Fruit fly (Drosophila melanogaster) whole organism, embryonic: ENCODE results near the gene Sirt6.

Experiments used
- BEAF-32 ChIP-seq: fragments of 200-800 bp; sonication (Bioruptor generic); optimal IDR thresholded peaks from 3 replicates; lab custom pipeline; 2017; ENCODE audit warnings: missing biosample characterization, missing genetic modification characterization, mild to moderate bottlenecking, moderate library complexity, missing genetic modification reagents
- CG1024 ChIP-seq: fragments of 200-800 bp; sonication (Bioruptor generic); IDR thresholded peaks from 2 replicates; pipeline ENCODE4 v1.3.6; 2022; ENCODE audit warnings: missing biosample characterization, missing genetic modification characterization
- CG12104 ChIP-seq: fragments of 200-800 bp; sonication (Bioruptor generic); optimal IDR thresholded peaks from 3 replicates; lab custom pipeline; 2016; ENCODE audit warnings: missing biosample characterization, missing genetic modification characterization
- CG13624 ChIP-seq: fragments of 200-800 bp; sonication (Bioruptor generic); optimal IDR thresholded peaks from 2 replicates; lab custom pipeline; 2016; ENCODE audit warnings: missing biosample characterization, missing genetic modification characterization
- CG13775 ChIP-seq: fragments of 200-800 bp; sonication (Bioruptor generic); optimal IDR thresholded peaks from 3 replicates; lab custom pipeline; 2017; ENCODE audit warnings: missing biosample characterization, mild to moderate bottlenecking, missing genetic modification characterization
- CG1602 ChIP-seq: fragments of 200-800 bp; sonication (Bioruptor generic); optimal IDR thresholded peaks from 3 replicates; lab custom pipeline; 2016; ENCODE audit warnings: missing biosample characterization, missing genetic modification characterization
- CG1603 ChIP-seq: fragments of 200-800 bp; sonication (Bioruptor generic); optimal IDR thresholded peaks from 2 replicates; lab custom pipeline; 2019; ENCODE audit warnings: missing biosample characterization, mild to moderate bottlenecking, missing genetic modification characterization, moderate library complexity
- CG17186 ChIP-seq: fragments of 200-800 bp; sonication (Bioruptor generic); optimal IDR thresholded peaks from 3 replicates; lab custom pipeline; 2017; ENCODE audit warnings: missing biosample characterization, missing genetic modification reagents, missing genetic modification characterization
- CG17612 ChIP-seq: fragments of 200-800 bp; sonication (Bioruptor generic); IDR thresholded peaks from 2 replicates; pipeline ENCODE4 v1.3.6; 2022; ENCODE audit warnings: missing biosample characterization, missing genetic modification characterization
- CG2129 ChIP-seq: fragments of 200-800 bp; sonication (Bioruptor generic); IDR thresholded peaks from 2 replicates; pipeline ENCODE4 v1.3.6; 2022; ENCODE audit warnings: missing biosample characterization, missing genetic modification characterization; ENCODE audit not compliant: partially characterized antibody
- CG30431 ChIP-seq: fragments of 200-800 bp; sonication (Bioruptor generic); optimal IDR thresholded peaks from 2 replicates; lab custom pipeline; 2017; ENCODE audit warnings: missing biosample characterization, missing genetic modification characterization
- CG31388 ChIP-seq: fragments of 200-800 bp; sonication (Bioruptor generic); optimal IDR thresholded peaks from 2 replicates; lab custom pipeline; 2016; ENCODE audit warnings: missing biosample characterization, missing genetic modification characterization
- CG5245 ChIP-seq: fragments of 200-800 bp; sonication (Bioruptor generic); optimal IDR thresholded peaks from 3 replicates; lab custom pipeline; 2016; ENCODE audit warnings: missing biosample characterization, missing genetic modification characterization
- CG6254 ChIP-seq: fragments of 200-800 bp; sonication (Bioruptor generic); optimal IDR thresholded peaks from 3 replicates; lab custom pipeline; 2017; ENCODE audit warnings: mild to moderate bottlenecking, missing biosample characterization, missing genetic modification reagents, missing genetic modification characterization
- CG6272 ChIP-seq: fragments of 200-800 bp; sonication (Bioruptor generic); IDR thresholded peaks from 2 replicates; pipeline ENCODE4 v1.3.6; 2022; ENCODE audit warnings: missing biosample characterization, missing genetic modification characterization
- CG6791 ChIP-seq: fragments of 200-800 bp; sonication (Bioruptor generic); IDR thresholded peaks from 3 replicates; pipeline ENCODE4 v1.3.6; 2022; ENCODE audit warnings: missing biosample characterization, missing genetic modification characterization; ENCODE audit not compliant: partially characterized antibody
- CG8765 ChIP-seq: fragments of 200-800 bp; sonication (Bioruptor generic); IDR thresholded peaks from 2 replicates; pipeline ENCODE4 v1.3.6; 2022; ENCODE audit warnings: missing biosample characterization, missing genetic modification characterization
- Dp ChIP-seq: fragments of 200-800 bp; sonication (Bioruptor generic); optimal IDR thresholded peaks from 2 replicates; lab custom pipeline; 2018; ENCODE audit warnings: missing biosample characterization, mild to moderate bottlenecking, missing genetic modification characterization, moderate library complexity
- E2f1 ChIP-seq: fragments of 200-800 bp; sonication (Bioruptor generic); IDR thresholded peaks from 2 replicates; pipeline ENCODE4 v1.3.6; 2022; ENCODE audit warnings: missing biosample characterization, missing genetic modification characterization
- Gsc ChIP-seq: fragments of 200-800 bp; sonication (Bioruptor generic); IDR thresholded peaks from 2 replicates; pipeline ENCODE4 v1.3.6; 2022; ENCODE audit warnings: missing biosample characterization, missing genetic modification characterization
- H2.0 ChIP-seq: fragments of 200-800 bp; sonication (Bioruptor generic); IDR thresholded peaks from 2 replicates; pipeline ENCODE4 v1.3.6; 2022; ENCODE audit warnings: missing biosample characterization, missing genetic modification characterization
- Hand ChIP-seq: fragments of 200-800 bp; sonication (Bioruptor generic); optimal IDR thresholded peaks from 2 replicates; lab custom pipeline; 2017; ENCODE audit warnings: mild to moderate bottlenecking, missing biosample characterization, missing genetic modification reagents, missing genetic modification characterization
- Hr3 ChIP-seq: fragments of 200-800 bp; sonication (Bioruptor generic); optimal IDR thresholded peaks from 3 replicates; lab custom pipeline; 2016; ENCODE audit warnings: missing biosample characterization, missing genetic modification characterization
- Lim3 ChIP-seq: fragments of 200-800 bp; sonication (Bioruptor generic); IDR thresholded peaks from 2 replicates; pipeline ENCODE4 v1.3.6; 2022; ENCODE audit warnings: missing biosample characterization, missing genetic modification characterization
- MTF-1 ChIP-seq: fragments of 200-800 bp; sonication (Bioruptor generic); optimal IDR thresholded peaks from 2 replicates; lab custom pipeline; 2018; ENCODE audit warnings: missing biosample characterization, mild to moderate bottlenecking, missing genetic modification characterization, borderline replicate concordance
- Max ChIP-seq: fragments of 200-800 bp; sonication (Bioruptor generic); optimal IDR thresholded peaks from 2 replicates; lab custom pipeline; 2016; ENCODE audit warnings: missing biosample characterization, mild to moderate bottlenecking, missing genetic modification characterization
- Meics ChIP-seq: fragments of 200-800 bp; sonication (Bioruptor generic); optimal IDR thresholded peaks from 2 replicates; lab custom pipeline; 2017; ENCODE audit warnings: missing biosample characterization, mild to moderate bottlenecking, missing genetic modification characterization
- NK7.1 ChIP-seq: fragments of 200-800 bp; sonication (Bioruptor generic); optimal IDR thresholded peaks from 3 replicates; lab custom pipeline; 2016; ENCODE audit warnings: missing biosample characterization, missing genetic modification characterization
- Ravus ChIP-seq: fragments of 200-800 bp; sonication (Bioruptor generic); IDR thresholded peaks from 2 replicates; pipeline ENCODE4 v1.3.6; 2022; ENCODE audit warnings: missing biosample characterization, missing genetic modification characterization
- Xbp1 ChIP-seq: fragments of 200-800 bp; sonication (Bioruptor generic); optimal IDR thresholded peaks from 3 replicates; lab custom pipeline; 2016; ENCODE audit warnings: missing biosample characterization, mild to moderate bottlenecking, missing genetic modification characterization
- amos ChIP-seq: fragments of 200-800 bp; sonication (Bioruptor generic); IDR thresholded peaks from 2 replicates; pipeline ENCODE4 v1.3.6; 2022; ENCODE audit warnings: missing biosample characterization, missing genetic modification characterization; ENCODE audit not compliant: partially characterized antibody
- ato ChIP-seq: fragments of 200-800 bp; sonication (Bioruptor generic); IDR thresholded peaks from 2 replicates; pipeline ENCODE4 v1.3.6; 2022; ENCODE audit warnings: missing biosample characterization, missing genetic modification characterization; ENCODE audit not compliant: partially characterized antibody
- bcd ChIP-seq: fragments of 200-800 bp; sonication (Bioruptor generic); optimal IDR thresholded peaks from 2 replicates; lab custom pipeline; 2017; ENCODE audit warnings: missing biosample characterization, mild to moderate bottlenecking, missing genetic modification characterization
- cad ChIP-seq: fragments of >200 bp; optimal IDR thresholded peaks from 2 replicates; lab custom pipeline; 2017; ENCODE audit warnings: missing biosample characterization, missing genetic modification characterization
- caup ChIP-seq: fragments of 200-800 bp; sonication (Bioruptor generic); optimal IDR thresholded peaks from 3 replicates; lab custom pipeline; 2017; ENCODE audit warnings: missing biosample characterization, mild to moderate bottlenecking, missing genetic modification characterization, moderate library complexity; ENCODE audit not compliant: severe bottlenecking
- corto ChIP-seq: fragments of 200-800 bp; sonication (Bioruptor generic); optimal IDR thresholded peaks from 2 replicates; lab custom pipeline; 2016; ENCODE audit warnings: missing biosample characterization, mild to moderate bottlenecking, missing genetic modification characterization, moderate library complexity
- dpn ChIP-seq, 2 experiments: fragments of 200-800 bp; sonication (Bioruptor generic); optimal IDR thresholded peaks; 3 replicates each; lab custom pipeline; 2016; ENCODE audit warnings: missing biosample characterization in 2 of 2, missing genetic modification characterization in 2 of 2
- emc ChIP-seq: fragments of 200-800 bp; sonication (Bioruptor generic); optimal IDR thresholded peaks from 2 replicates; lab custom pipeline; 2016; ENCODE audit warnings: missing biosample characterization, missing genetic modification characterization
- ems ChIP-seq: fragments of 200-800 bp; sonication (Bioruptor generic); optimal IDR thresholded peaks from 3 replicates; lab custom pipeline; 2016; ENCODE audit warnings: missing biosample characterization, missing genetic modification characterization
- eyg ChIP-seq: fragments of 200-800 bp; sonication (Bioruptor generic); optimal IDR thresholded peaks from 3 replicates; lab custom pipeline; 2016; ENCODE audit warnings: missing biosample characterization, missing genetic modification characterization
- fu2 ChIP-seq: fragments of 200-800 bp; sonication (Bioruptor generic); optimal IDR thresholded peaks from 2 replicates; lab custom pipeline; 2016; ENCODE audit warnings: missing biosample characterization, missing genetic modification characterization
- kay ChIP-seq: fragments of 200-800 bp; sonication (Bioruptor generic); optimal IDR thresholded peaks from 2 replicates; lab custom pipeline; 2016; ENCODE audit warnings: missing biosample characterization, missing genetic modification characterization
- kni ChIP-seq: fragments of 200-800 bp; sonication (Bioruptor generic); optimal IDR thresholded peaks from 3 replicates; lab custom pipeline; 2017; ENCODE audit warnings: mild to moderate bottlenecking, missing biosample characterization, missing genetic modification reagents, missing genetic modification characterization
- mam ChIP-seq: fragments of 200-800 bp; sonication (Bioruptor generic); optimal IDR thresholded peaks from 3 replicates; lab custom pipeline; 2016; ENCODE audit warnings: missing biosample characterization, missing genetic modification characterization
- nom ChIP-seq: fragments of 200-800 bp; sonication (Bioruptor generic); optimal IDR thresholded peaks from 2 replicates; lab custom pipeline; 2017; ENCODE audit warnings: missing biosample characterization, missing genetic modification characterization, mild to moderate bottlenecking, moderate library complexity, missing genetic modification reagents
- p53 ChIP-seq: fragments of 200-800 bp; sonication (Bioruptor generic); optimal IDR thresholded peaks from 2 replicates; lab custom pipeline; 2016; ENCODE audit warnings: missing biosample characterization, missing genetic modification characterization
- pum ChIP-seq: fragments of 200-800 bp; sonication (Bioruptor generic); optimal IDR thresholded peaks from 2 replicates; lab custom pipeline; 2016; ENCODE audit warnings: missing biosample characterization, missing genetic modification characterization
- pzg ChIP-seq: fragments of 200-800 bp; sonication (Bioruptor generic); optimal IDR thresholded peaks from 3 replicates; lab custom pipeline; 2018; ENCODE audit warnings: missing biosample characterization, mild to moderate bottlenecking, missing genetic modification characterization, moderate library complexity
- so ChIP-seq: fragments of 200-800 bp; sonication (Bioruptor generic); IDR thresholded peaks from 3 replicates; pipeline ENCODE4 v1.3.6; 2022; ENCODE audit warnings: missing biosample characterization, missing genetic modification characterization
- ttk ChIP-seq: fragments of 200-800 bp; sonication (Bioruptor generic); IDR thresholded peaks from 2 replicates; pipeline ENCODE4 v2.1.2; 2022; ENCODE audit warnings: missing biosample characterization, missing genetic modification characterization

The Sirt6 gene

dm6 chr3R:10265552-10266137, 4.0 kb upstream of the Sirt6 start (continued):
- TF ChIP-seq CG1603 (tag; lab: Kevin White, UChicago) (peak; percentile 48), kay (GFP tag; lab: Kevin White, UChicago) (no peak), Hr3 (GFP tag; lab: Kevin White, UChicago) (peak; percentile 29), corto (GFP tag; lab: Kevin White, UChicago) (no peak), amos (GFP tag; lab: Robert Waterston, UW) (no peak), CG12104 (GFP tag; lab: Kevin White, UChicago) (peak; percentile 4), pum (GFP tag; lab: Kevin White, UChicago) (peak; percentile 18), dpn (GFP tag; optimal IDR thresholded peaks at IDR 0.05; lab: Kevin White, UChicago) (peak; percentile 32 to 56), emc (GFP tag; lab: Kevin White, UChicago) (no peak), ttk (GFP tag; lab: Robert Waterston, UW) (peak; percentile 47; the same call in 1 of the 2 replicates), caup (GFP tag; lab: Kevin White, UChicago) (peak; percentile 39), CG1602 (GFP tag; lab: Kevin White, UChicago) (no peak), kni (no peak), Meics (GFP tag; lab: Kevin White, UChicago) (peak; percentile 73), Ravus (GFP tag; lab: Robert Waterston, UW) (peak; percentile 9; the same call in 1 of the 2 replicates), CG30431 (GFP tag; lab: Kevin White, UChicago) (no peak), E2f1 (GFP tag; lab: Robert Waterston, UW) (no peak; the same call in none of the 2 replicates), so (GFP tag; lab: Robert Waterston, UW) (no peak), CG17186 (GFP tag; lab: Kevin White, UChicago) (no peak), CG13624 (GFP tag; lab: Kevin White, UChicago) (peak; percentile 71), MTF-1 (GFP tag; lab: Kevin White, UChicago) (no peak), Dp (GFP tag; lab: Kevin White, UChicago) (no peak), CG31388 (no peak), CG6272 (GFP tag; lab: Robert Waterston, UW) (peak; percentile 53; the same call in 1 of the 2 replicates), Hand (GFP tag; lab: Kevin White, UChicago) (peak; percentile 31), Max (no peak), CG6791 (GFP tag; lab: Robert Waterston, UW) (no peak), ems (GFP tag; lab: Kevin White, UChicago) (no peak), CG5245 (no peak), Lim3 (no peak; the same call in 1 of the 2 replicates), CG17612 (GFP tag; lab: Robert Waterston, UW) (no peak; the same call in 1 of the 2 replicates), CG2129 (no peak), H2.0 (peak; percentile 46), CG8765 (no peak; the same call in 1 of the 2 replicates), cad (GFP tag; lab: Kevin White, UChicago) (no peak), nom (GFP tag; lab: Kevin White, UChicago) (no peak), mam (GFP tag; lab: Kevin White, UChicago) (peak; percentile 66), ato (GFP tag; lab: Robert Waterston, UW) (no peak), eyg (GFP tag; lab: Kevin White, UChicago) (peak; percentile 5), pzg (no peak), CG6254 (GFP tag; lab: Kevin White, UChicago) (no peak), p53 (GFP tag; lab: Kevin White, UChicago) (no peak), bcd (GFP tag; lab: Kevin White, UChicago) (peak; percentile 65), CG13775 (GFP tag; lab: Kevin White, UChicago) (peak; percentile 67), fu2 (GFP tag; lab: Kevin White, UChicago) (peak; percentile 23), BEAF-32 (GFP tag; lab: Kevin White, UChicago) (no peak), CG1024 (GFP tag; lab: Robert Waterston, UW) (no peak), Xbp1 (GFP tag; lab: Kevin White, UChicago) (peak; percentile 55), NK7.1 (GFP tag; lab: Kevin White, UChicago) (peak; percentile 35), Gsc (GFP tag; lab: Robert Waterston, UW) (no peak)
